Worm (Caenorhabditis elegans) whole organism, L2 larva: ENCODE data around the gene npax-1.

Experiments used
- ZK546.5 ChIP-seq: sonication (generic microtip); optimal IDR thresholded peaks from 2 replicates; lab custom pipeline; 2017; ENCODE audit warnings: missing biosample characterization, missing genetic modification characterization
- ama-1 ChIP-seq: fragments of 150-350 bp; optimal IDR thresholded peaks from 2 replicates; lab custom pipeline; 2018; ENCODE audit warnings: inconsistent platforms
- mbf-1 ChIP-seq: sonication (generic microtip); optimal IDR thresholded peaks from 2 replicates; lab custom pipeline; 2017; ENCODE audit warnings: missing biosample characterization, missing genetic modification characterization
- mdl-1 ChIP-seq, 2 experiments: fragments of 150-350 bp in 1 of 2; sonication (generic microtip) in 1 of 2; optimal IDR thresholded peaks; 2 replicates each; lab custom pipeline; 2017; ENCODE audit warnings: missing biosample characterization in 2 of 2, missing genetic modification characterization in 2 of 2
- nhr-23 ChIP-seq: fragments of 150-350 bp; optimal IDR thresholded peaks from 2 replicates; lab custom pipeline; 2014; ENCODE audit warnings: missing biosample characterization, missing genetic modification reagents, missing genetic modification characterization
- nhr-237 ChIP-seq: fragments of 150-350 bp; optimal IDR thresholded peaks from 2 replicates; lab custom pipeline; 2014; ENCODE audit warnings: missing biosample characterization, missing genetic modification characterization
- unc-55 ChIP-seq: fragments of 150-350 bp; sonication (generic microtip); optimal IDR thresholded peaks from 3 replicates; lab custom pipeline; 2014; ENCODE audit warnings: missing biosample characterization, missing genetic modification reagents, missing genetic modification characterization
- unc-62 ChIP-seq: fragments of 150-350 bp; optimal IDR thresholded peaks from 2 replicates; lab custom pipeline; 2014; ENCODE audit warnings: missing biosample characterization, missing genetic modification reagents, missing genetic modification characterization
- ztf-4 ChIP-seq: fragments of 150-350 bp; optimal IDR thresholded peaks from 2 replicates; lab custom pipeline; 2014; ENCODE audit warnings: missing biosample characterization, missing genetic modification characterization

ce11 chrII:7348063-7348462 is 16.9 kb upstream of the npax-1 start:
- no peak for TF ChIP-seq ama-1
- TF ChIP-seq nhr-23, result no peak
- no peak for TF ChIP-seq ztf-4 (tag; lab: Kevin White, UChicago)
- TF ChIP-seq nhr-237 (tag; lab: Kevin White, UChicago), result no peak
- TF ChIP-seq mbf-1 (tag; lab: Kevin White, UChicago), result no peak
- TF ChIP-seq mdl-1 (tag; optimal IDR thresholded peaks at IDR 0.05; lab: Kevin White, UChicago), result no peak
- TF ChIP-seq ZK546.5 (tag; lab: Kevin White, UChicago), result no peak
- no peak for TF ChIP-seq unc-62 (GFP tag; lab: Kevin White, UChicago)
- TF ChIP-seq unc-55 (GFP tag; lab: Kevin White, UChicago), result no peak
